Worm (Caenorhabditis elegans): ENCODE data around the gene K03A11.1.

- TF ChIP-seq nhr-28 (tag; optimal IDR thresholded peaks at IDR 0.05) (no peak), elt-1 (tag; optimal IDR thresholded peaks at IDR 0.05; ENCODE audit: borderline replicate concordance, insufficient read depth) (no peak), nhr-12 (tag; optimal IDR thresholded peaks at IDR 0.05) (no peak), unc-39 (tag; optimal IDR thresholded peaks at IDR 0.05) (no peak), unc-62 (GFP tag; optimal IDR thresholded peaks at IDR 0.05) (no peak), mab-5 (tag; optimal IDR thresholded peaks at IDR 0.05) (no peak), M03D4.4 (tag; optimal IDR thresholded peaks at IDR 0.05) (no peak), nhr-237 (tag; optimal IDR thresholded peaks at IDR 0.05) (no peak), ztf-11 (tag; optimal IDR thresholded peaks at IDR 0.05) (no peak)
Measured at ce11 chrX:13041830-13042229, 9.7 kb upstream of the K03A11.1 start.
